Worm (Caenorhabditis elegans) whole organism, midembryonic: ENCODE results near the gene Y39B6A.30.

Experiments used
- cog-1 ChIP-seq: sonication (generic microtip); optimal IDR thresholded peaks from 2 replicates; lab custom pipeline; 2016; ENCODE audit warnings: missing genetic modification characterization, missing compliant biosample characterization
- flt-1 ChIP-seq: fragments of 200-800 bp; sonication (Bioruptor generic); IDR thresholded peaks from 2 replicates; pipeline ENCODE4 v1.3.6; 2022; ENCODE audit warnings: missing genetic modification characterization, missing compliant biosample characterization
- tab-1 ChIP-seq: fragments of 200-800 bp; sonication (Bioruptor generic); IDR thresholded peaks from 2 replicates; pipeline ENCODE4 v1.3.6; 2022; ENCODE audit warnings: missing genetic modification characterization, missing compliant biosample characterization
- ztf-23 ChIP-seq: fragments of 200-800 bp; sonication (Bioruptor generic); IDR thresholded peaks from 2 replicates; pipeline ENCODE4 v1.3.6; 2022; ENCODE audit warnings: missing genetic modification reagents, missing genetic modification characterization, missing compliant biosample characterization

DNA sequence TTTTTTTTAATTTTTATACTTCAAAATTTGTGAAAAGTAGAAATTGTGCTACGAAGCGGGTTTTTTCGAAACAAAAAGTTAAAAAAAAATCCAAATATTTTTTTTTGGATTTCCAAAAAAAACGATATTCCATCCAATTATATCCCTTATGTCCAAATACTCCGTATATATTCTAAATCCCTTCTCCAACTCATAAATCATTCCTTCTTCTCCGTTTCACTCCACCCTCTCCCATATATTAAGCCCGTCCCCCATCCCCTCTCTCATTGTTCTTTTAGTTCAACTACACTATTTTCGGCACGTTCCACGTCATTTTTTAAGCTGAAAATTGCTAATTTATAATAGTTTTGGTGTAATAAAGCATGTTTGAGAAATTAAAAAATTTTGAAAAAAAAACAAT is 43.2 kb downstream of the Y39B6A.30 start:
- TF ChIP-seq tab-1 (GFP tag; lab: Robert Waterston, UW) (no peak), cog-1 (no peak), flt-1 (GFP tag; lab: Robert Waterston, UW) (no peak), ztf-23 (GFP tag; lab: Robert Waterston, UW) (no peak)
